Worm (Caenorhabditis elegans) whole organism, young adult: ENCODE data around the gene mom-1.
A peak's percentile ranks its signal among the peaks of the same experiment; 100 is the strongest.

Experiments
- Y95B8A.8 ChIP-seq: fragments of 200-800 bp; sonication (Bioruptor generic); IDR thresholded peaks from 2 replicates; pipeline ENCODE4 v1.3.6; 2022; ENCODE audit warnings: missing genetic modification reagents, missing genetic modification characterization, missing compliant biosample characterization
- attf-6 ChIP-seq: fragments of 200-800 bp; sonication (Bioruptor generic); IDR thresholded peaks from 2 replicates; pipeline ENCODE4 v1.3.6; 2022; ENCODE audit warnings: missing genetic modification reagents, missing genetic modification characterization, missing compliant biosample characterization
- hsf-1 ChIP-seq: fragments of 200-800 bp; sonication (Bioruptor generic); IDR thresholded peaks from 2 replicates; pipeline ENCODE4 v1.3.6; 2022; ENCODE audit warnings: missing genetic modification reagents, missing genetic modification characterization, missing compliant biosample characterization
- lin-54 ChIP-seq: fragments of 200-800 bp; sonication (Bioruptor generic); optimal IDR thresholded peaks from 2 replicates; lab custom pipeline; 2018; ENCODE audit warnings: mild to moderate bottlenecking, missing genetic modification characterization, missing compliant biosample characterization
- ztf-3 ChIP-seq: fragments of 200-800 bp; sonication (Bioruptor generic); optimal IDR thresholded peaks from 2 replicates; lab custom pipeline; 2018; ENCODE audit warnings: mild to moderate bottlenecking, missing genetic modification characterization, missing compliant biosample characterization

DNA sequence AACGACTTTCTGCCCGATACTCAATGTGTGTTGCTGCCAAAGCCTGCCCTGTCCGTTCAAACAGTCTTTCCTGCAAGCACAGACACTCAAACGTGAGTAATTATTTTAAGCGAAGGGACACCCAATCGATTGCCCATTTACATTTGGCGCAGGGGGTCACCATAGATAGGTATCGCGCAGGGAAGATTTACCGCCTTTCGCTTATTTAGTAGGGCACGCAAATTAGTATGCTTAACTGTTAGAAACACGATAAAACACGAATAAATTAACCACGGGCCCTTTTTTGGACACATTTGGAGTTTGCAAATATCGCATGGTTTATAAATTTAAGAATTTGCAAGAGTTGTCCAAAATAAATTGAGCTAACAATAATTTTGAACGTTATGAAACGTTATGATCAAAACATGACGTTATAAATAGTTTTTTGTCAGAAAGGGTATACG, 3.5 kb downstream of the mom-1 start:
- TF ChIP-seq lin-54, result peak; percentile 93
- TF ChIP-seq Y95B8A.8, result 0 out of 2 replicates have a peak, but pooled peaks have one; percentile 48
- peak; percentile 97 for TF ChIP-seq ztf-3 (GFP tag; lab: Kevin White, UChicago)
- TF ChIP-seq hsf-1 (GFP tag; lab: Robert Waterston, UW), result peak; percentile 67
- TF ChIP-seq attf-6 (GFP tag; lab: Robert Waterston, UW), result 0 out of 2 replicates have a peak, but pooled peaks have one; percentile 54
